Fruit fly (Drosophila melanogaster): ENCODE results near the gene CG11854.

- TF ChIP-seq Sin3A (optimal IDR thresholded peaks at IDR 0.05), result no peak
- no peak for TF ChIP-seq ttk (optimal IDR thresholded peaks at IDR 0.05)
- TF ChIP-seq psq (optimal IDR thresholded peaks at IDR 0.05), result no peak
- no peak for TF ChIP-seq insv (optimal IDR thresholded peaks at IDR 0.05)
Measured at dm6 chr3R:25260670-25261069, 18.9 kb downstream of the CG11854 start.

Data from Kc167 (cell line).